Worm (Caenorhabditis elegans) whole organism, L4 larva: ENCODE results near the gene pro-1.

ENCODE experiments used
- ctbp-1 ChIP-seq: fragments of 200-800 bp; sonication (Bioruptor generic); IDR thresholded peaks from 2 replicates; pipeline ENCODE4 v1.3.6; 2022; ENCODE audit warnings: missing genetic modification reagents, missing genetic modification characterization, missing compliant biosample characterization
- pqm-1 ChIP-seq: sonication (generic microtip); optimal IDR thresholded peaks from 2 replicates; lab custom pipeline; 2017; ENCODE audit warnings: missing biosample characterization, missing genetic modification characterization
- unc-39 ChIP-seq: sonication (generic microtip); optimal IDR thresholded peaks from 2 replicates; lab custom pipeline; 2017; ENCODE audit warnings: missing biosample characterization, missing genetic modification characterization
- unc-62 ChIP-seq, 3 experiments: fragments of 150-350 bp in 1 of 3; sonication (generic microtip); optimal IDR thresholded peaks in 2 of 3; peaks in 1 of 3; 1 replicate in 1 of 3; 2 replicates in 2 of 3; lab custom pipeline; 2014 to 2017; ENCODE audit warnings: missing biosample characterization in 3 of 3, missing genetic modification characterization in 3 of 3, missing genetic modification reagents in 3 of 3, missing genotype in 1 of 3

DNA sequence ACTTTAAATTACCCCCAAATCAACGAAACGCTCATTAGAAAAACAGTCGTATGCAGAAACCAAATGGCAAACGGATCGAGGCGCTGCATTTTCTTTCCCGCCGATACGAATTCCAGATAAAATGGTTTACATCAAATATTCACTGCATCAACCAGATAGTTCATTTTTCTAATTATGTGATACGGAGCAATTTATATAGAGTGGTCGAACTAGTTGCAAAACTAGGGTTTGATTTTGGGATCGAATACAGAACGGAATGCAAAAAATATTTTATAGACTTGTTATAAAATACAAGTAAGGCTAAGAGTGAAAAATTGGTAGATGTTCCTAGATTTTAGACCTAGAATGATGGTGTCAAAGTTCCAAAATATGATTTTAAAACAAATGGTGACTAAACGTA lies 21.9 kb downstream of the pro-1 start:
- TF ChIP-seq ctbp-1 (GFP tag; lab: Robert Waterston, UW) (no peak), unc-39 (tag; lab: Kevin White, UChicago) (no peak), pqm-1 (no peak), unc-62 (GFP tag; optimal IDR thresholded peaks at IDR 0.05 in 1 of 2; lab: Kevin White, UChicago) (no peak), unc-62 (tag; optimal IDR thresholded peaks at IDR 0.05; lab: Kevin White, UChicago) (no peak)
